Fruit fly (Drosophila melanogaster) whole organism, prepupa: ENCODE data around the gene GstD8.

Experiments
- Blimp-1 ChIP-seq: fragments of 200-800 bp; sonication (Bioruptor generic); optimal IDR thresholded peaks from 3 replicates; lab custom pipeline; 2017; ENCODE audit warnings: missing biosample characterization, missing genetic modification characterization, mild to moderate bottlenecking, moderate library complexity, missing genetic modification reagents
- CG10631 ChIP-seq: fragments of 200-800 bp; sonication (Bioruptor generic); optimal IDR thresholded peaks from 2 replicates; lab custom pipeline; 2016; ENCODE audit warnings: missing biosample characterization, missing genetic modification characterization
- CG10669 ChIP-seq: fragments of 200-800 bp; sonication (Bioruptor generic); optimal IDR thresholded peaks from 3 replicates; lab custom pipeline; 2018; ENCODE audit warnings: missing biosample characterization, mild to moderate bottlenecking, missing genetic modification characterization, moderate library complexity
- CG11294 ChIP-seq: fragments of 200-800 bp; sonication (Bioruptor generic); IDR thresholded peaks from 2 replicates; pipeline ENCODE4 v1.3.6; 2022; ENCODE audit warnings: missing biosample characterization, missing genetic modification characterization
- CG11762 ChIP-seq: fragments of 200-800 bp; sonication (Bioruptor generic); optimal IDR thresholded peaks from 3 replicates; lab custom pipeline; 2016; ENCODE audit warnings: missing biosample characterization, missing genetic modification characterization; ENCODE audit not compliant: insufficient read depth
- CG11902 ChIP-seq: fragments of 200-800 bp; sonication (Bioruptor generic); optimal IDR thresholded peaks from 3 replicates; lab custom pipeline; 2016; ENCODE audit warnings: missing biosample characterization, missing genetic modification characterization
- CG15336 ChIP-seq: fragments of 200-800 bp; sonication (Bioruptor generic); IDR thresholded peaks from 2 replicates; pipeline ENCODE4 v1.3.6; 2022; ENCODE audit warnings: missing biosample characterization, missing genetic modification characterization
- CG1621 ChIP-seq: fragments of 200-800 bp; sonication (Bioruptor generic); optimal IDR thresholded peaks from 3 replicates; lab custom pipeline; 2018; ENCODE audit warnings: missing biosample characterization, mild to moderate bottlenecking, missing genetic modification characterization
- CG31627 ChIP-seq: fragments of 200-800 bp; sonication (Bioruptor generic); optimal IDR thresholded peaks from 3 replicates; lab custom pipeline; 2016; ENCODE audit warnings: missing biosample characterization, missing genetic modification characterization
- CG32006 ChIP-seq: fragments of 200-800 bp; sonication (Bioruptor generic); optimal IDR thresholded peaks from 3 replicates; lab custom pipeline; 2017; ENCODE audit warnings: missing biosample characterization, mild to moderate bottlenecking, missing genetic modification characterization
- CG34406 ChIP-seq: fragments of 200-800 bp; sonication (Bioruptor generic); optimal IDR thresholded peaks from 3 replicates; lab custom pipeline; 2016; ENCODE audit warnings: missing biosample characterization, missing genetic modification characterization
- CG3919 ChIP-seq: fragments of 200-800 bp; sonication (Bioruptor generic); optimal IDR thresholded peaks from 3 replicates; lab custom pipeline; 2016; ENCODE audit warnings: missing biosample characterization, missing genetic modification characterization
- CG4318 ChIP-seq: fragments of 200-800 bp; sonication (Bioruptor generic); optimal IDR thresholded peaks from 3 replicates; lab custom pipeline; 2017; ENCODE audit warnings: missing biosample characterization, mild to moderate bottlenecking, missing genetic modification characterization
- CG6163 ChIP-seq: fragments of 200-800 bp; sonication (Bioruptor generic); IDR thresholded peaks from 3 replicates; pipeline ENCODE4 v1.3.6; 2022; ENCODE audit warnings: missing biosample characterization, missing genetic modification characterization
- CG6276 ChIP-seq: fragments of 200-800 bp; sonication (Bioruptor generic); optimal IDR thresholded peaks from 2 replicates; lab custom pipeline; 2017; ENCODE audit warnings: missing biosample characterization, mild to moderate bottlenecking, missing genetic modification characterization
- CG6792 ChIP-seq: fragments of 200-800 bp; sonication (Bioruptor generic); optimal IDR thresholded peaks from 3 replicates; lab custom pipeline; 2016; ENCODE audit warnings: missing biosample characterization, missing genetic modification characterization
- CG6808 ChIP-seq: fragments of 200-800 bp; sonication (Bioruptor generic); optimal IDR thresholded peaks from 3 replicates; lab custom pipeline; 2017; ENCODE audit warnings: missing biosample characterization, missing genetic modification characterization, mild to moderate bottlenecking, moderate library complexity, missing genetic modification reagents
- CG6854 ChIP-seq: fragments of 200-800 bp; sonication (Bioruptor generic); optimal IDR thresholded peaks from 2 replicates; lab custom pipeline; 2017; ENCODE audit warnings: missing biosample characterization, mild to moderate bottlenecking, missing genetic modification characterization
- CG7368 ChIP-seq: fragments of 200-800 bp; sonication (Bioruptor generic); optimal IDR thresholded peaks from 3 replicates; lab custom pipeline; 2016; ENCODE audit warnings: missing biosample characterization, missing genetic modification characterization
- CG8119 ChIP-seq: fragments of 200-800 bp; sonication (Bioruptor generic); IDR thresholded peaks from 3 replicates; pipeline ENCODE4 v1.3.6; 2022; ENCODE audit warnings: missing biosample characterization, missing genetic modification characterization
- CG8319 ChIP-seq: fragments of 200-800 bp; sonication (Bioruptor generic); optimal IDR thresholded peaks from 3 replicates; lab custom pipeline; 2016; ENCODE audit warnings: missing biosample characterization, missing genetic modification characterization
- CG9139 ChIP-seq: fragments of 200-800 bp; sonication (Bioruptor generic); optimal IDR thresholded peaks from 3 replicates; lab custom pipeline; 2017; ENCODE audit warnings: missing biosample characterization, mild to moderate bottlenecking, missing genetic modification characterization
- Eip75B ChIP-seq: fragments of 200-800 bp; sonication (Bioruptor generic); optimal IDR thresholded peaks from 3 replicates; lab custom pipeline; 2016; ENCODE audit warnings: missing biosample characterization, missing genetic modification characterization
- Eip78C ChIP-seq: fragments of 200-800 bp; sonication (Bioruptor generic); peaks from one replicate; lab custom pipeline; 2016; ENCODE audit warnings: missing biosample characterization, missing genetic modification characterization
- Eip93F ChIP-seq: fragments of 200-800 bp; sonication (Bioruptor generic); optimal IDR thresholded peaks from 2 replicates; lab custom pipeline; 2016; ENCODE audit warnings: missing biosample characterization, mild to moderate bottlenecking, missing genetic modification characterization
- Ets96B ChIP-seq: fragments of 200-800 bp; optimal IDR thresholded peaks from 2 replicates; lab custom pipeline; 2019; ENCODE audit warnings: missing biosample characterization, mild to moderate bottlenecking, missing genetic modification characterization, moderate library complexity
- Hr38 ChIP-seq: sonication (Bioruptor generic); optimal IDR thresholded peaks from 2 replicates; lab custom pipeline; 2016; ENCODE audit warnings: missing biosample characterization, missing genetic modification characterization
- Hr4 ChIP-seq: fragments of 200-800 bp; sonication (Bioruptor generic); optimal IDR thresholded peaks from 3 replicates; lab custom pipeline; 2016; ENCODE audit warnings: missing biosample characterization, missing genetic modification characterization
- Lpt ChIP-seq: fragments of 200-800 bp; sonication (Bioruptor generic); optimal IDR thresholded peaks from 3 replicates; lab custom pipeline; 2016; ENCODE audit warnings: missing biosample characterization, missing genetic modification characterization
- Met ChIP-seq: fragments of 200-800 bp; sonication (Bioruptor generic); optimal IDR thresholded peaks from 3 replicates; lab custom pipeline; 2016; ENCODE audit warnings: missing biosample characterization, missing genetic modification characterization
- OdsH ChIP-seq: fragments of 200-800 bp; sonication (Bioruptor generic); optimal IDR thresholded peaks from 3 replicates; lab custom pipeline; 2016; ENCODE audit warnings: missing biosample characterization, missing genetic modification characterization
- Sox14 ChIP-seq: fragments of 200-800 bp; sonication (Bioruptor generic); optimal IDR thresholded peaks from 3 replicates; lab custom pipeline; 2016; ENCODE audit warnings: missing biosample characterization, missing genetic modification characterization
- Sox15 ChIP-seq: fragments of 200-800 bp; sonication (Bioruptor generic); optimal IDR thresholded peaks from 3 replicates; lab custom pipeline; 2016; ENCODE audit warnings: missing biosample characterization, missing genetic modification characterization
- acj6 ChIP-seq: fragments of 200-800 bp; sonication (Bioruptor generic); optimal IDR thresholded peaks from 3 replicates; lab custom pipeline; 2016; ENCODE audit warnings: missing biosample characterization, missing genetic modification characterization
- cyc ChIP-seq: fragments of 200-800 bp; sonication (Bioruptor generic); optimal IDR thresholded peaks from 3 replicates; lab custom pipeline; 2016; ENCODE audit warnings: missing biosample characterization, missing genetic modification characterization
- dac ChIP-seq: fragments of 200-800 bp; sonication (Bioruptor generic); optimal IDR thresholded peaks from 2 replicates; lab custom pipeline; 2017; ENCODE audit warnings: missing biosample characterization, mild to moderate bottlenecking, missing genetic modification characterization
- dsx ChIP-seq: fragments of 200-800 bp; optimal IDR thresholded peaks from 3 replicates; lab custom pipeline; 2019; ENCODE audit warnings: missing biosample characterization, mild to moderate bottlenecking, missing genetic modification characterization, moderate library complexity; ENCODE audit not compliant: poor library complexity, severe bottlenecking
- eg ChIP-seq: fragments of 200-800 bp; sonication (Bioruptor generic); IDR thresholded peaks from 3 replicates; pipeline ENCODE4 v1.3.6; 2022; ENCODE audit warnings: missing biosample characterization, missing genetic modification characterization
- esn ChIP-seq: fragments of 200-800 bp; sonication (Bioruptor generic); optimal IDR thresholded peaks from 2 replicates; lab custom pipeline; 2016; ENCODE audit warnings: missing biosample characterization, mild to moderate bottlenecking, missing genetic modification characterization, moderate library complexity
- fd59A ChIP-seq: fragments of 200-800 bp; sonication (Bioruptor generic); optimal IDR thresholded peaks from 2 replicates; lab custom pipeline; 2017; ENCODE audit warnings: missing biosample characterization, mild to moderate bottlenecking, missing genetic modification characterization, missing genetic modification reagents
- fkh ChIP-seq: fragments of 200-800 bp; sonication (Bioruptor generic); optimal IDR thresholded peaks from 3 replicates; lab custom pipeline; 2017; ENCODE audit warnings: missing biosample characterization, mild to moderate bottlenecking, missing genetic modification characterization, moderate library complexity
- lz ChIP-seq: fragments of 200-800 bp; sonication (Bioruptor generic); optimal IDR thresholded peaks from 3 replicates; lab custom pipeline; 2016; ENCODE audit warnings: missing biosample characterization, missing genetic modification characterization
- net ChIP-seq: fragments of 200-800 bp; sonication (Bioruptor generic); optimal IDR thresholded peaks from 3 replicates; lab custom pipeline; 2016; ENCODE audit warnings: missing biosample characterization, missing genetic modification characterization
- salr ChIP-seq, 2 experiments: fragments of 200-800 bp; sonication (Bioruptor generic); optimal IDR thresholded peaks; 3 replicates each; lab custom pipeline; 2016 to 2018; ENCODE audit warnings: missing biosample characterization in 2 of 2, missing genetic modification characterization in 2 of 2, mild to moderate bottlenecking in 1 of 2
- spab ChIP-seq: fragments of 200-800 bp; sonication (Bioruptor generic); optimal IDR thresholded peaks from 2 replicates; lab custom pipeline; 2017; ENCODE audit warnings: missing biosample characterization, mild to moderate bottlenecking, missing genetic modification characterization, missing genetic modification reagents
- ss ChIP-seq, 2 experiments: fragments of 200-800 bp; sonication (Bioruptor generic); optimal IDR thresholded peaks; 2 replicates in 1 of 2; 3 replicates in 1 of 2; lab custom pipeline; 2017 to 2018; ENCODE audit warnings: mild to moderate bottlenecking in 2 of 2, missing biosample characterization in 2 of 2, missing genetic modification characterization in 2 of 2, moderate library complexity in 1 of 2
- svp ChIP-seq: fragments of 200-800 bp; sonication (Bioruptor generic); peaks from one replicate; lab custom pipeline; 2016; ENCODE audit warnings: missing biosample characterization, missing genetic modification characterization
- topi ChIP-seq: fragments of 200-800 bp; sonication (Bioruptor generic); optimal IDR thresholded peaks from 3 replicates; lab custom pipeline; 2016; ENCODE audit warnings: missing biosample characterization, missing genetic modification characterization
- vri ChIP-seq: fragments of 200-800 bp; sonication (Bioruptor generic); optimal IDR thresholded peaks from 3 replicates; lab custom pipeline; 2016; ENCODE audit warnings: missing biosample characterization, mild to moderate bottlenecking, missing genetic modification characterization

GstD8 gene

DNA sequence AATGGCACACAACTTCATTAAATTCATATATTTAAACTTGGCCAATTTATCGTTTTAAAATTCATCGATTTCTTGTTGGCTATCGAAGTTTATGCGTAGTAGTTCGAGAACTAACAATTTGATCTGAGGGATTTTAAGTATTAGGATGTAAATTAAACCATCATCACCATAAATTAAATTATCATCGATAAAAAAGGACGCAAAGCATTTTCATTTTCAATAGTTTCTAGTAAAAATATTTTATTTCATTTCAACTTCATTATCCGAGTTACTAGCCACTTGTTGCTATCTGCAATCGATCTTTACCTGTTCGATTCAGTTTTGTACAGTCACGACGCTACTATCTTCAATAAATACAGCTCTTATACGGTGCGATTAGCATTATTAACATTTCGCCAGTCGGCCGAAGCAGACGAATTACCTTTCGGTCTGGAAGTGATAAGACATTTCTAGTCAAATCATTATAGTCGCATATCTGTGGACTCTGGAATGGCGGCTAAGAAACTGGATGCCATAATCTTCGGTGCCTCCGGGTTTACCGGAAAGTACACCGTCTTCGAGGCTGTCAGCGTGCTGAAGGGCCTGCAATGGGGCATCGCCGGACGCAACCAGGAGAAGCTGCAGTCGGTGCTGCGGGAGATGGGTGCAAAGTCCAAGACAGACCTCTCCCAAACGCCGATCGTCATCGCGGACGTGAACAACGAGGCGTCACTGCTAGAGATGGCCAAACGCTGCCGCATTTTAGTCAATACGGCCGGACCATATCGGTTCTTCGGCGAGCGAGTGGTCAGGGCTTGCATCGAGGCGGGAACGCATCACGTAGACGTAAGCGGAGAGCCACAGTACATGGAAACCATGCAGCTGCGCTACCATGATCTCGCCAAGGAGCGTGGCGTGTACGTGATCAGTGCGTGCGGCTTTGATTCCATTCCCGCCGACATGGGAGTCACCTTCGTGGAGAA is 26.7 kb downstream of the GstD8 start, which contains the start of gene CG5167:
CG5167 (plus strand) TSS at position 298 of the 962 bp plus-strand sequence.
- TF ChIP-seq Ets96B (peak; percentile 25), CG31627 (GFP tag; lab: Kevin White, UChicago) (peak; percentile 26), CG10669 (GFP tag; lab: Kevin White, UChicago) (no peak), topi (GFP tag; lab: Kevin White, UChicago) (peak; percentile 24), CG15336 (GFP tag; lab: Robert Waterston, UW) (peak; percentile 42; the same call in 1 of the 2 replicates), CG4318 (GFP tag; lab: Kevin White, UChicago) (no peak), CG6276 (peak; percentile 92), Eip78C (peak; percentile 87), CG11294 (GFP tag; lab: Robert Waterston, UW) (no peak), Eip75B (GFP tag; lab: Kevin White, UChicago) (peak; percentile 46), CG6854 (peak; percentile 59), ss (GFP tag; optimal IDR thresholded peaks at IDR 0.05; lab: Kevin White, UChicago) (peak; percentile 84 to 89), eg (peak; percentile 70), net (peak; percentile 76), dsx (GFP tag; lab: Kevin White, UChicago) (peak; percentile 2), CG11762 (GFP tag; lab: Kevin White, UChicago) (peak; percentile 50), dac (GFP tag; lab: Kevin White, UChicago) (no peak), Eip93F (GFP tag; lab: Kevin White, UChicago) (peak; percentile 21), CG7368 (no peak), spab (GFP tag; lab: Kevin White, UChicago) (peak; percentile 54), CG8319 (GFP tag; lab: Kevin White, UChicago) (no peak), Sox15 (GFP tag; lab: Kevin White, UChicago) (no peak), OdsH (GFP tag; lab: Kevin White, UChicago) (no peak), CG8119 (GFP tag; lab: Robert Waterston, UW) (peak; percentile 59), CG6163 (GFP tag; lab: Robert Waterston, UW) (peak; percentile 15; the same call in 1 of the 3 replicates), Lpt (GFP tag; lab: Kevin White, UChicago) (peak; percentile 9), CG3919 (GFP tag; lab: Kevin White, UChicago) (peak; percentile 43), acj6 (GFP tag; lab: Kevin White, UChicago) (no peak), CG9139 (GFP tag; lab: Kevin White, UChicago) (peak; percentile 87), esn (GFP tag; lab: Kevin White, UChicago) (peak; percentile 63), fd59A (no peak), Blimp-1 (GFP tag; lab: Kevin White, UChicago) (no peak), Hr38 (GFP tag; lab: Kevin White, UChicago) (no peak), CG1621 (tag; lab: Kevin White, UChicago) (peak; percentile 61), CG32006 (no peak), CG11902 (GFP tag; lab: Kevin White, UChicago) (no peak), fkh (GFP tag; lab: Kevin White, UChicago) (peak; percentile 25), salr (GFP tag; optimal IDR thresholded peaks at IDR 0.05; lab: Kevin White, UChicago) (peak; percentile 41 to 50), Met (GFP tag; lab: Kevin White, UChicago) (no peak), CG6792 (GFP tag; lab: Kevin White, UChicago) (no peak), lz (GFP tag; lab: Kevin White, UChicago) (peak; percentile 58), CG34406 (GFP tag; lab: Kevin White, UChicago) (peak; percentile 36), svp (GFP tag; lab: Kevin White, UChicago) (peak; percentile 69), cyc (GFP tag; lab: Kevin White, UChicago) (peak; percentile 8), CG6808 (GFP tag; lab: Kevin White, UChicago) (peak; percentile 76), CG10631 (no peak), Sox14 (GFP tag; lab: Kevin White, UChicago) (peak; percentile 19), Hr4 (GFP tag; lab: Kevin White, UChicago) (peak; percentile 1), vri (GFP tag; lab: Kevin White, UChicago) (peak; percentile 16)
